Worm (Caenorhabditis elegans) whole organism, L4/young adult: ENCODE data around the gene ints-9.

Experiments
- W03F9.2 ChIP-seq: fragments of 150-350 bp; optimal IDR thresholded peaks from 2 replicates; lab custom pipeline; 2014; ENCODE audit warnings: missing biosample characterization, missing genetic modification characterization
- dao-5 ChIP-seq: sonication (generic microtip); optimal IDR thresholded peaks from 2 replicates; lab custom pipeline; 2016; ENCODE audit warnings: missing genotype, missing genetic modification characterization, moderate library complexity, missing compliant biosample characterization
- him-1 ChIP-seq: sonication (generic microtip); optimal IDR thresholded peaks from 2 replicates; lab custom pipeline; 2016; ENCODE audit warnings: missing genotype, missing genetic modification reagents, missing genetic modification characterization, missing compliant biosample characterization

ce11 chrV:7553873-7554362 lies 21.7 kb upstream of the ints-9 start, which contains the start of gene ttr-10:
- no peak for TF ChIP-seq him-1 (tag; lab: Kevin White, UChicago)
- TF ChIP-seq W03F9.2 (tag; lab: Kevin White, UChicago), result no peak
- no peak for TF ChIP-seq dao-5 (tag; lab: Kevin White, UChicago)
